Worm (Caenorhabditis elegans): ENCODE data around the gene R04B3.3.

The R04B3.3 gene

DNA sequence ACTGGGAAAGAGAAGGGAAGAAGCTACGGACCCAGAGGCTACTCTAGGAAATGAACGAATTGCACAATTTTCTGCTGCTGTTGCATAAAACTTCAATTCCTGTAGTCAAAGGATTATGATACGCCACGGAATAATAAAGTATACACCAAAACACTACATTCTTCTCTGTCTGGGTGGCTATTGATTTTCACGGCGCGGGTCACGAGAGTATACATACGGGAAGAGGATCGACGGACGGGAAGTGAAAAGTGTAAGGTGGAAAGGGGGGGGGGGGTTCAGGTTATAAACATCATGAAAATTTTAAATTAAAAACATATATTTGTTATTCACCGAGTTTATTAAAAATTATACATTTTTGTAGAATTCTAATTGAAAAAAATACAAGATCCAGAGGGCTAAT, 36.5 kb downstream of the R04B3.3 start:
- no peak for TF ChIP-seq ama-1 (optimal IDR thresholded peaks at IDR 0.05)
- TF ChIP-seq tbx-37 (GFP tag; conservative IDR thresholded peaks at IDR 0.05): no peak
- TF ChIP-seq F13C5.2 (tag; optimal IDR thresholded peaks at IDR 0.05): no peak
- no peak for TF ChIP-seq hmg-4 (GFP tag; optimal IDR thresholded peaks at IDR 0.05)
- no peak for TF ChIP-seq flt-1 (GFP tag; IDR thresholded peaks at IDR 0.05)
- TF ChIP-seq hnd-1 (tag; optimal IDR thresholded peaks at IDR 0.05): no peak
- no peak for TF ChIP-seq tra-4 (tag; optimal IDR thresholded peaks at IDR 0.05)
- TF ChIP-seq pes-1 (GFP tag; IDR thresholded peaks at IDR 0.05): no peak

DNA sequence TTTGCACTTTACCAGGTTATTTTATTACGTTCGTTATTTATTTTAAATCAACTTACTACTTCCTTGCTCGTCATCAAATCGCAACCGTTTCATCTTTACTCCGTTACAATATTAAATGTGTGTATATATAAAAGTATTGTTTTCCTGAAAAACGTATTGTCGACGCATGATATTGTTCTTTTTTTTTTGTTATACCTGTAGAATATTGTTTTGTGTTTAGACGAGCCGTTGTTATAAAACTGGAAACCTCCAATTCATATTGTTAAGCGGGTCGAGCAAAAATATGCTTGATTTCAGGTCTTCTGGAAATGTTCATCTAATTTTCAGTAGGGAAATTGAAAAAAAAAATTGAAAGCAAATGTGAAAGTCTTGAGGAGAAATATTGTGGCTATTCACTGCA, 36.9 kb downstream of the R04B3.3 start, which contains the start of gene gid-2:
gid-2 (minus strand) TSS at position 101 of the 400 bp plus-strand sequence.
- no peak for TF ChIP-seq F13C5.2 (tag; optimal IDR thresholded peaks at IDR 0.05)

- TF ChIP-seq ceh-13 (GFP tag; optimal IDR thresholded peaks at IDR 0.05): no peak
- no peak for TF ChIP-seq sea-1 (GFP tag; conservative IDR thresholded peaks at IDR 0.05)
- no peak for TF ChIP-seq ama-1 (optimal IDR thresholded peaks at IDR 0.05)
- TF ChIP-seq hmg-4 (GFP tag; optimal IDR thresholded peaks at IDR 0.05): no peak
- no peak for TF ChIP-seq hmbx-1 (tag; optimal IDR thresholded peaks at IDR 0.05)
- TF ChIP-seq tbx-11 (GFP tag; IDR thresholded peaks at IDR 0.05): no peak
- no peak for TF ChIP-seq ceh-36 (tag; optimal IDR thresholded peaks at IDR 0.05)
- TF ChIP-seq scrt-1 (GFP tag; IDR thresholded peaks at IDR 0.05): no peak
- no peak for TF ChIP-seq ets-7 (tag; optimal IDR thresholded peaks at IDR 0.05)
- TF ChIP-seq F13C5.2 (tag; optimal IDR thresholded peaks at IDR 0.05): no peak
- no peak for TF ChIP-seq tra-4 (tag; optimal IDR thresholded peaks at IDR 0.05)
- no peak for TF ChIP-seq flt-1 (GFP tag; IDR thresholded peaks at IDR 0.05)
- TF ChIP-seq pes-1 (GFP tag; IDR thresholded peaks at IDR 0.05): no peak
- no peak for TF ChIP-seq B0310.2 (tag; optimal IDR thresholded peaks at IDR 0.05)
- no peak for TF ChIP-seq tbx-37 (GFP tag; conservative IDR thresholded peaks at IDR 0.05)
- TF ChIP-seq aly-1 (tag; optimal IDR thresholded peaks at IDR 0.05): no peak
These were observed 40.4 kb downstream of the R04B3.3 start for ce11 chrX:2435353-2435752.

DNA sequence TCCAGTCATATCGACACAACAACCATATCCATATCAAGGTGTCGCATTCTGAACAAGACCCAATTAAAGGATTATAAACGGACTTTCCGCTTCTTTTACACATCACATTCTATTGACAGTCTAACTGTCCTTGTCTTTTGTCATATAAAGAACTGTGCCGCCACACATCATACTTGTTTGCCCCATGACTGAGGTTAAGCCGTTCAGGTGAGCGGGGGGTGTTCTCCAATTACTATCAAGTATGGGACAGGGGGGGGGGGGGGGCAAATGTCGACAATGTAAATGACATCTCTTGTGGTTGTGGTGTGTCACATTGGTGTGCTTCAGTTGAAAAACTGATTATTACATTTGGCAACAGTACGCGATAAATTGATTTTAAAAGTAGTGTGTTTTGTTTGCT, 42.0 kb downstream of the R04B3.3 start:
- TF ChIP-seq B0310.2 (tag; optimal IDR thresholded peaks at IDR 0.05): peak; percentile 41
- no peak for TF ChIP-seq ets-7 (tag; optimal IDR thresholded peaks at IDR 0.05)

ce11 chrX:2432459-2432858, 43.3 kb downstream of the R04B3.3 start:
- peak; percentile 91 for TF ChIP-seq hmg-4 (GFP tag; optimal IDR thresholded peaks at IDR 0.05)
- TF ChIP-seq ets-7 (tag; optimal IDR thresholded peaks at IDR 0.05): no peak
- TF ChIP-seq scrt-1 (GFP tag; IDR thresholded peaks at IDR 0.05): 0 out of 2 replicates have a peak, but pooled peaks have one; percentile 26
- peak; percentile 6 for TF ChIP-seq B0310.2 (tag; optimal IDR thresholded peaks at IDR 0.05)
- TF ChIP-seq aly-1 (tag; optimal IDR thresholded peaks at IDR 0.05): peak; percentile 15

DNA sequence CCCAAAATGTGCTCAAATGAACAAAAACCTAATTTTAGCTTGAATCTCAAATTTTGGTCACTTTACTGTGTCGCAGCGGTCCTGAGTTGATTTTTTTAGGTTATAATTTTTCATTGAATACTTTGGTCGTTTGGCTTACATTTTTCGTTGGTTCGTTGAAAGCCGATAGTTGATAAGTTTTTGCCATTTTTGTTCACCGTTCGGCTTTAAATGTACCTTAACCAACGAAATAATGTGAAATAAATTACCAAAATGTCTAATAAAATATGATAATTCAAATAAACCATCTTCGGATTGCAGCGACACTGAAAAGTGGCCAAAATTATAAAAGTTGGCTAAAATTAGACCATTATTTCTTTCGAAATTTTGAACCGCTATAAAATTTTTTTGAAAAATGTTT, 45.5 kb downstream of the R04B3.3 start:
- TF ChIP-seq ama-1 (optimal IDR thresholded peaks at IDR 0.05): no peak
- TF ChIP-seq sea-1 (GFP tag; conservative IDR thresholded peaks at IDR 0.05): no peak
- TF ChIP-seq ceh-13 (GFP tag; optimal IDR thresholded peaks at IDR 0.05): no peak
- no peak for TF ChIP-seq hmg-4 (GFP tag; optimal IDR thresholded peaks at IDR 0.05)
- TF ChIP-seq tbx-11 (GFP tag; IDR thresholded peaks at IDR 0.05): no peak
- no peak for TF ChIP-seq hmbx-1 (tag; optimal IDR thresholded peaks at IDR 0.05)
- no peak for TF ChIP-seq ets-7 (tag; optimal IDR thresholded peaks at IDR 0.05)
- TF ChIP-seq hnd-1 (tag; optimal IDR thresholded peaks at IDR 0.05): no peak
- no peak for TF ChIP-seq flt-1 (GFP tag; IDR thresholded peaks at IDR 0.05)

ce11 chrX:2427404-2427803, 48.4 kb downstream of the R04B3.3 start, which contains the start of gene gcy-31:
TSS of gene gcy-31 (minus strand) at chrX:2427504.
- no peak for TF ChIP-seq pes-1 (GFP tag; IDR thresholded peaks at IDR 0.05)
- TF ChIP-seq sea-1 (GFP tag; conservative IDR thresholded peaks at IDR 0.05): no peak
- no peak for TF ChIP-seq hmg-4 (GFP tag; optimal IDR thresholded peaks at IDR 0.05)
- TF ChIP-seq F13C5.2 (tag; optimal IDR thresholded peaks at IDR 0.05): no peak
- no peak for TF ChIP-seq B0310.2 (tag; optimal IDR thresholded peaks at IDR 0.05)
- no peak for TF ChIP-seq hmbx-1 (tag; optimal IDR thresholded peaks at IDR 0.05)
- TF ChIP-seq tbx-37 (GFP tag; conservative IDR thresholded peaks at IDR 0.05): no peak
- no peak for TF ChIP-seq ets-7 (tag; optimal IDR thresholded peaks at IDR 0.05)
- TF ChIP-seq flt-1 (GFP tag; IDR thresholded peaks at IDR 0.05): no peak
- no peak for TF ChIP-seq ceh-13 (GFP tag; optimal IDR thresholded peaks at IDR 0.05)
- TF ChIP-seq tra-4 (tag; optimal IDR thresholded peaks at IDR 0.05): no peak
- no peak for TF ChIP-seq tbx-11 (GFP tag; IDR thresholded peaks at IDR 0.05)
- TF ChIP-seq aly-1 (tag; optimal IDR thresholded peaks at IDR 0.05): no peak
- no peak for TF ChIP-seq hnd-1 (tag; optimal IDR thresholded peaks at IDR 0.05)
- TF ChIP-seq scrt-1 (GFP tag; IDR thresholded peaks at IDR 0.05): no peak
- TF ChIP-seq ama-1 (optimal IDR thresholded peaks at IDR 0.05): no peak

- TF ChIP-seq aly-1 (tag; optimal IDR thresholded peaks at IDR 0.05): no peak
- no peak for TF ChIP-seq hnd-1 (tag; optimal IDR thresholded peaks at IDR 0.05)
- TF ChIP-seq pes-1 (GFP tag; IDR thresholded peaks at IDR 0.05): no peak
- TF ChIP-seq sea-1 (GFP tag; conservative IDR thresholded peaks at IDR 0.05): no peak
- no peak for TF ChIP-seq tbx-37 (GFP tag; conservative IDR thresholded peaks at IDR 0.05)
- no peak for TF ChIP-seq F13C5.2 (tag; optimal IDR thresholded peaks at IDR 0.05)
- no peak for TF ChIP-seq hmbx-1 (tag; optimal IDR thresholded peaks at IDR 0.05)
- TF ChIP-seq B0310.2 (tag; optimal IDR thresholded peaks at IDR 0.05): no peak
- TF ChIP-seq ama-1 (optimal IDR thresholded peaks at IDR 0.05): no peak
- TF ChIP-seq scrt-1 (GFP tag; IDR thresholded peaks at IDR 0.05): no peak
- no peak for TF ChIP-seq flt-1 (GFP tag; IDR thresholded peaks at IDR 0.05)
- no peak for TF ChIP-seq ceh-36 (tag; optimal IDR thresholded peaks at IDR 0.05)
- no peak for TF ChIP-seq ceh-13 (GFP tag; optimal IDR thresholded peaks at IDR 0.05)
- no peak for TF ChIP-seq tbx-11 (GFP tag; IDR thresholded peaks at IDR 0.05)
These were observed 48.8 kb downstream of the R04B3.3 start for ce11 chrX:2426932-2427331.
